Fruit fly (Drosophila melanogaster) whole organism, embryonic: ENCODE data around the gene CG8292.

ENCODE experiments used
- Atf6 ChIP-seq: fragments of 200-800 bp; sonication (Bioruptor generic); IDR thresholded peaks from 2 replicates; pipeline ENCODE4 v1.3.6; 2022; ENCODE audit warnings: missing biosample characterization, missing genetic modification characterization
- BEAF-32 ChIP-seq: fragments of 200-800 bp; sonication (Bioruptor generic); optimal IDR thresholded peaks from 3 replicates; lab custom pipeline; 2017; ENCODE audit warnings: missing biosample characterization, missing genetic modification characterization, mild to moderate bottlenecking, moderate library complexity, missing genetic modification reagents
- Bdp1 ChIP-seq: fragments of 200-800 bp; sonication (Bioruptor generic); optimal IDR thresholded peaks from 3 replicates; lab custom pipeline; 2016; ENCODE audit warnings: missing biosample characterization, missing genetic modification characterization
- C15 ChIP-seq: fragments of 200-800 bp; sonication (Bioruptor generic); IDR thresholded peaks from 3 replicates; pipeline ENCODE4 v1.3.6; 2022; ENCODE audit warnings: missing biosample characterization, missing genetic modification characterization
- CG10267 ChIP-seq: fragments of 200-800 bp; sonication (Bioruptor generic); optimal IDR thresholded peaks from 2 replicates; lab custom pipeline; 2018; ENCODE audit warnings: missing biosample characterization, mild to moderate bottlenecking, missing genetic modification characterization, moderate library complexity
- CG10462 ChIP-seq: fragments of 200-800 bp; sonication (Bioruptor generic); optimal IDR thresholded peaks from 2 replicates; lab custom pipeline; 2016; ENCODE audit warnings: missing biosample characterization, missing genetic modification characterization
- CG14860 ChIP-seq: fragments of 200-800 bp; sonication (Bioruptor generic); IDR thresholded peaks from 3 replicates; pipeline ENCODE4 v1.3.6; 2022; ENCODE audit warnings: missing biosample characterization, missing genetic modification characterization; ENCODE audit not compliant: partially characterized antibody
- CG15696 ChIP-seq: fragments of 200-800 bp; sonication (Bioruptor generic); optimal IDR thresholded peaks from 2 replicates; lab custom pipeline; 2019; ENCODE audit warnings: missing biosample characterization, mild to moderate bottlenecking, missing genetic modification characterization, moderate library complexity
- CG17186 ChIP-seq: fragments of 200-800 bp; sonication (Bioruptor generic); optimal IDR thresholded peaks from 3 replicates; lab custom pipeline; 2017; ENCODE audit warnings: missing biosample characterization, missing genetic modification reagents, missing genetic modification characterization
- CG18619 ChIP-seq: fragments of 200-800 bp; sonication (Bioruptor generic); optimal IDR thresholded peaks from 3 replicates; lab custom pipeline; 2017; ENCODE audit warnings: missing biosample characterization, mild to moderate bottlenecking, missing genetic modification characterization
- CG2678 ChIP-seq: fragments of 200-800 bp; sonication (Bioruptor generic); optimal IDR thresholded peaks from 3 replicates; lab custom pipeline; 2019; ENCODE audit warnings: missing biosample characterization, mild to moderate bottlenecking, missing genetic modification characterization, moderate library complexity
- CG34224 ChIP-seq: fragments of 200-800 bp; sonication (Bioruptor generic); IDR thresholded peaks from 3 replicates; pipeline ENCODE4 v1.3.6; 2022; ENCODE audit warnings: missing biosample characterization, missing genetic modification characterization; ENCODE audit not compliant: partially characterized antibody
- CG34422 ChIP-seq: fragments of 200-800 bp; sonication (Bioruptor generic); IDR thresholded peaks from 3 replicates; pipeline ENCODE4 v1.3.6; 2022; ENCODE audit warnings: missing biosample characterization, missing genetic modification characterization
- CG4617 ChIP-seq: fragments of 200-800 bp; sonication (Bioruptor generic); optimal IDR thresholded peaks from 3 replicates; lab custom pipeline; 2016; ENCODE audit warnings: missing biosample characterization, missing genetic modification characterization, borderline replicate concordance
- CG6254 ChIP-seq: fragments of 200-800 bp; sonication (Bioruptor generic); optimal IDR thresholded peaks from 3 replicates; lab custom pipeline; 2017; ENCODE audit warnings: mild to moderate bottlenecking, missing biosample characterization, missing genetic modification reagents, missing genetic modification characterization
- CG6683 ChIP-seq: fragments of 200-800 bp; sonication (Bioruptor generic); optimal IDR thresholded peaks from 2 replicates; lab custom pipeline; 2017; ENCODE audit warnings: missing biosample characterization, mild to moderate bottlenecking, missing genetic modification characterization, missing genetic modification reagents
- CG7839 ChIP-seq: fragments of 200-800 bp; sonication (Bioruptor generic); optimal IDR thresholded peaks from 3 replicates; lab custom pipeline; 2018; ENCODE audit warnings: missing biosample characterization, mild to moderate bottlenecking, missing genetic modification characterization, moderate library complexity
- CG8089 ChIP-seq: fragments of 200-800 bp; sonication (Bioruptor generic); optimal IDR thresholded peaks from 3 replicates; lab custom pipeline; 2016; ENCODE audit warnings: missing biosample characterization, missing genetic modification characterization
- CG8281 ChIP-seq: fragments of 200-800 bp; sonication (Bioruptor generic); optimal IDR thresholded peaks from 2 replicates; lab custom pipeline; 2018; ENCODE audit warnings: missing biosample characterization, mild to moderate bottlenecking, missing genetic modification characterization, moderate library complexity
- CG8359 ChIP-seq: fragments of 200-800 bp; sonication (Bioruptor generic); optimal IDR thresholded peaks from 2 replicates; lab custom pipeline; 2017; ENCODE audit warnings: missing biosample characterization, mild to moderate bottlenecking, missing genetic modification characterization, borderline replicate concordance
- CG9797 ChIP-seq: fragments of 200-800 bp; sonication (Bioruptor generic); optimal IDR thresholded peaks from 3 replicates; lab custom pipeline; 2018; ENCODE audit warnings: missing biosample characterization, mild to moderate bottlenecking, missing genetic modification characterization
- Doc3 ChIP-seq: fragments of 200-800 bp; sonication (Bioruptor generic); IDR thresholded peaks from 3 replicates; pipeline ENCODE4 v1.3.6; 2022; ENCODE audit warnings: missing biosample characterization, missing genetic modification characterization; ENCODE audit not compliant: partially characterized antibody
- Dref ChIP-seq: fragments of 200-800 bp; sonication (Bioruptor generic); IDR thresholded peaks from 2 replicates; pipeline ENCODE4 v1.3.6; 2022; ENCODE audit warnings: missing biosample characterization, missing genetic modification characterization
- Ets65A ChIP-seq: fragments of 200-800 bp; sonication (Bioruptor generic); peaks from one replicate; lab custom pipeline; 2016; ENCODE audit warnings: missing biosample characterization, missing genetic modification characterization
- HLH4C ChIP-seq: fragments of 200-800 bp; sonication (Bioruptor generic); IDR thresholded peaks from 3 replicates; pipeline ENCODE4 v1.3.6; 2022; ENCODE audit warnings: missing biosample characterization, missing genetic modification characterization; ENCODE audit not compliant: partially characterized antibody
- HLHmδ ChIP-seq: fragments of 200-800 bp; sonication (Bioruptor generic); optimal IDR thresholded peaks from 2 replicates; lab custom pipeline; 2018; ENCODE audit warnings: missing biosample characterization, mild to moderate bottlenecking, missing genetic modification characterization, moderate library complexity
- HmgD ChIP-seq: fragments of 200-800 bp; sonication (Bioruptor generic); optimal IDR thresholded peaks from 3 replicates; lab custom pipeline; 2016; ENCODE audit warnings: missing biosample characterization, missing genetic modification characterization
- HmgZ ChIP-seq: fragments of 200-800 bp; sonication (Bioruptor generic); optimal IDR thresholded peaks from 2 replicates; lab custom pipeline; 2018; ENCODE audit warnings: missing biosample characterization, mild to moderate bottlenecking, missing genetic modification characterization
- Lhr ChIP-seq: fragments of 200-800 bp; sonication (Bioruptor generic); optimal IDR thresholded peaks from 3 replicates; lab custom pipeline; 2017; ENCODE audit warnings: mild to moderate bottlenecking, missing biosample characterization, missing genetic modification reagents, missing genetic modification characterization
- MBD-R2 ChIP-seq: fragments of 200-800 bp; sonication (Bioruptor generic); IDR thresholded peaks from 2 replicates; pipeline ENCODE4 v1.3.6; 2022; ENCODE audit warnings: missing biosample characterization, missing genetic modification characterization
- Nf-YA ChIP-seq: fragments of 200-800 bp; sonication (Bioruptor generic); IDR thresholded peaks from 2 replicates; pipeline ENCODE4 v1.3.6; 2022; ENCODE audit warnings: missing biosample characterization, missing genetic modification characterization
- Oli ChIP-seq: fragments of 200-800 bp; sonication (Bioruptor generic); optimal IDR thresholded peaks from 2 replicates; lab custom pipeline; 2018; ENCODE audit warnings: missing biosample characterization, mild to moderate bottlenecking, missing genetic modification characterization, moderate library complexity
- Ravus ChIP-seq: fragments of 200-800 bp; sonication (Bioruptor generic); IDR thresholded peaks from 2 replicates; pipeline ENCODE4 v1.3.6; 2022; ENCODE audit warnings: missing biosample characterization, missing genetic modification characterization
- Rx ChIP-seq: fragments of 200-800 bp; sonication (Bioruptor generic); IDR thresholded peaks from 2 replicates; pipeline ENCODE4 v1.3.6; 2022; ENCODE audit warnings: missing biosample characterization, missing genetic modification characterization
- Sry-β ChIP-seq: fragments of 200-800 bp; sonication (Bioruptor generic); optimal IDR thresholded peaks from 2 replicates; lab custom pipeline; 2018; ENCODE audit warnings: missing biosample characterization, mild to moderate bottlenecking, missing genetic modification characterization, moderate library complexity
- Usf ChIP-seq: fragments of 200-800 bp; sonication (Bioruptor generic); optimal IDR thresholded peaks from 2 replicates; lab custom pipeline; 2017; ENCODE audit warnings: missing genotype, missing biosample characterization, missing genetic modification characterization
- ara ChIP-seq: fragments of 200-800 bp; sonication (Bioruptor generic); IDR thresholded peaks from 2 replicates; pipeline ENCODE4 v1.3.6; 2022; ENCODE audit warnings: missing biosample characterization, missing genetic modification characterization
- dati ChIP-seq: fragments of 200-800 bp; sonication (Bioruptor generic); IDR thresholded peaks from 2 replicates; pipeline ENCODE4 v1.3.6; 2022; ENCODE audit warnings: missing biosample characterization, missing genetic modification characterization
- exex ChIP-seq: fragments of 200-800 bp; sonication (Bioruptor generic); optimal IDR thresholded peaks from 4 replicates; lab custom pipeline; 2018; ENCODE audit warnings: missing biosample characterization, mild to moderate bottlenecking, missing genetic modification characterization, moderate library complexity
- fu2 ChIP-seq: fragments of 200-800 bp; sonication (Bioruptor generic); optimal IDR thresholded peaks from 2 replicates; lab custom pipeline; 2016; ENCODE audit warnings: missing biosample characterization, missing genetic modification characterization
- hbn ChIP-seq: fragments of 200-800 bp; sonication (Bioruptor generic); IDR thresholded peaks from 2 replicates; pipeline ENCODE4 v1.3.6; 2022; ENCODE audit warnings: missing biosample characterization, missing genetic modification characterization; ENCODE audit not compliant: partially characterized antibody
- insv ChIP-seq, 2 experiments: fragments of 200-800 bp; sonication (Bioruptor generic); optimal IDR thresholded peaks; 3 replicates each; lab custom pipeline; 2016 to 2018; ENCODE audit warnings: missing biosample characterization in 2 of 2, missing genetic modification characterization in 2 of 2
- p53 ChIP-seq: fragments of 200-800 bp; sonication (Bioruptor generic); optimal IDR thresholded peaks from 2 replicates; lab custom pipeline; 2016; ENCODE audit warnings: missing biosample characterization, missing genetic modification characterization
- pho ChIP-seq: fragments of 200-800 bp; sonication (Bioruptor generic); optimal IDR thresholded peaks from 2 replicates; lab custom pipeline; 2016; ENCODE audit warnings: missing biosample characterization, missing genetic modification characterization
- row ChIP-seq: fragments of 200-800 bp; sonication (Bioruptor generic); IDR thresholded peaks from 3 replicates; pipeline ENCODE4 v1.3.6; 2022; ENCODE audit warnings: missing biosample characterization, missing genetic modification characterization
- schlank ChIP-seq: fragments of 200-800 bp; sonication (Bioruptor generic); optimal IDR thresholded peaks from 2 replicates; lab custom pipeline; 2018; ENCODE audit warnings: missing biosample characterization, mild to moderate bottlenecking, missing genetic modification characterization
- slbo ChIP-seq: fragments of 200-800 bp; sonication (Bioruptor generic); IDR thresholded peaks from 2 replicates; pipeline ENCODE4 v1.3.6; 2022; ENCODE audit warnings: missing biosample characterization, missing genetic modification characterization
- slou ChIP-seq: fragments of 200-800 bp; sonication (Bioruptor generic); optimal IDR thresholded peaks from 3 replicates; lab custom pipeline; 2016; ENCODE audit warnings: missing biosample characterization, missing genetic modification characterization
- zfh2 ChIP-seq: fragments of 200-800 bp; sonication (Bioruptor generic); optimal IDR thresholded peaks from 2 replicates; lab custom pipeline; 2016; ENCODE audit warnings: missing biosample characterization, missing genetic modification characterization

The CG8292 gene

dm6 chr2L:8196757-8197530 is 20.9 kb downstream of the CG8292 start, which contains the start of the genes CG8475 and CG8460 (continued):
- no peak for TF ChIP-seq Ravus (GFP tag; lab: Robert Waterston, UW)
- no peak for TF ChIP-seq HLHmδ
- no peak for TF ChIP-seq pho
- TF ChIP-seq dati (GFP tag; lab: Robert Waterston, UW) = no peak
- TF ChIP-seq slbo (GFP tag; lab: Robert Waterston, UW) = no peak
- no peak for TF ChIP-seq CG7839 (tag; lab: Kevin White, UChicago)
- no peak for TF ChIP-seq Rx
- TF ChIP-seq C15 (GFP tag; lab: Robert Waterston, UW) = no peak
- no peak for TF ChIP-seq Atf6 (GFP tag; lab: Robert Waterston, UW)
- no peak for TF ChIP-seq zfh2
- TF ChIP-seq schlank (tag; lab: Kevin White, UChicago) = no peak
- peak; percentile 47; the same call in 2 of the 3 replicates for TF ChIP-seq HLH4C (GFP tag; lab: Robert Waterston, UW)
- TF ChIP-seq CG6254 = no peak
- TF ChIP-seq BEAF-32 = peak; percentile 45
- no peak for TF ChIP-seq HmgZ (tag; lab: Kevin White, UChicago)
- TF ChIP-seq Sry-β (GFP tag; lab: Kevin White, UChicago) = no peak
- no peak for TF ChIP-seq CG8281 (tag; lab: Kevin White, UChicago)
- TF ChIP-seq CG4617 (GFP tag; lab: Kevin White, UChicago) = peak; percentile 15
- TF ChIP-seq Lhr (GFP tag; lab: Kevin White, UChicago) = no peak
- TF ChIP-seq CG9797 = peak; percentile 39
- no peak for TF ChIP-seq Usf (GFP tag; lab: Kevin White, UChicago)
- TF ChIP-seq Doc3 (GFP tag; lab: Robert Waterston, UW) = no peak
- no peak for TF ChIP-seq ara (GFP tag; lab: Robert Waterston, UW)
- no peak for TF ChIP-seq exex (tag; lab: Kevin White, UChicago)
- peak; percentile 78; the same call in 1 of the 3 replicates for TF ChIP-seq CG34422 (GFP tag; lab: Robert Waterston, UW)
- TF ChIP-seq Bdp1 (GFP tag; lab: Kevin White, UChicago) = no peak
- no peak for TF ChIP-seq CG15696
- TF ChIP-seq CG8359 = no peak
- TF ChIP-seq CG17186 (GFP tag; lab: Kevin White, UChicago) = no peak
- TF ChIP-seq CG10267 = peak; percentile 48
- peak; percentile 51; the same call in 1 of the 2 replicates for TF ChIP-seq MBD-R2 (GFP tag; lab: Robert Waterston, UW)
- 0 out of 3 replicates have a peak, but pooled peaks have one; percentile 20 for TF ChIP-seq row (GFP tag; lab: Robert Waterston, UW)
- no peak for TF ChIP-seq p53 (GFP tag; lab: Kevin White, UChicago)
- TF ChIP-seq CG2678 (tag; lab: Kevin White, UChicago) = no peak
- TF ChIP-seq CG8089 = no peak
- TF ChIP-seq Dref (GFP tag; lab: Robert Waterston, UW) = peak; percentile 73
- TF ChIP-seq slou (GFP tag; lab: Kevin White, UChicago) = no peak
- no peak for TF ChIP-seq HmgD
- no peak for TF ChIP-seq insv (GFP tag; optimal IDR thresholded peaks at IDR 0.05; lab: Kevin White, UChicago)
- no peak; the same call in 1 of the 2 replicates for TF ChIP-seq hbn
- no peak for TF ChIP-seq CG10462
- TF ChIP-seq fu2 (GFP tag; lab: Kevin White, UChicago) = no peak
- no peak for TF ChIP-seq CG6683
- TF ChIP-seq Oli (tag; lab: Kevin White, UChicago) = no peak
- TF ChIP-seq CG14860 (GFP tag; lab: Robert Waterston, UW) = no peak
- peak; percentile 12 for TF ChIP-seq Ets65A (GFP tag; lab: Kevin White, UChicago)
- no peak for TF ChIP-seq CG18619
- peak; percentile 57; the same call in 2 of the 3 replicates for TF ChIP-seq CG34224 (GFP tag; lab: Robert Waterston, UW)
- TF ChIP-seq Nf-YA (GFP tag; lab: Robert Waterston, UW) = no peak
